Worm (Caenorhabditis elegans): ENCODE data around the gene sup-10.

sup-10 gene

ce11 chrX:17505547-17506181 is 22.5 kb upstream of the sup-10 start:
- TF ChIP-seq hlh-1 (tag; optimal IDR thresholded peaks at IDR 0.05): peak; percentile 90
- no peak for TF ChIP-seq nhr-76 (tag; optimal IDR thresholded peaks at IDR 0.05)
- TF ChIP-seq nhr-12 (tag; optimal IDR thresholded peaks at IDR 0.05): no peak
- no peak for TF ChIP-seq elt-1 (tag; optimal IDR thresholded peaks at IDR 0.05; ENCODE audit: borderline replicate concordance, insufficient read depth)
- TF ChIP-seq flh-1 (GFP tag; optimal IDR thresholded peaks at IDR 0.05): no peak
- TF ChIP-seq sptf-1 (tag; optimal IDR thresholded peaks at IDR 0.05): peak; percentile 45
- TF ChIP-seq mls-2 (tag; optimal IDR thresholded peaks at IDR 0.05): peak; percentile 14
- TF ChIP-seq nhr-237 (tag; optimal IDR thresholded peaks at IDR 0.05): peak; percentile 53
- no peak for TF ChIP-seq unc-39 (tag; optimal IDR thresholded peaks at IDR 0.05)
- TF ChIP-seq M03D4.4 (tag; optimal IDR thresholded peaks at IDR 0.05): peak; percentile 4
- peak; percentile 55 for TF ChIP-seq ces-1 (GFP tag; optimal IDR thresholded peaks at IDR 0.05)
- peak; percentile 96 for TF ChIP-seq unc-120 (tag; optimal IDR thresholded peaks at IDR 0.05; ENCODE audit: poor library complexity, severe bottlenecking)
- TF ChIP-seq lin-32 (GFP tag; optimal IDR thresholded peaks at IDR 0.05): no peak
- peak; percentile 18 for TF ChIP-seq ham-2 (GFP tag; optimal IDR thresholded peaks at IDR 0.05)
- TF ChIP-seq pha-4 (tag; optimal IDR thresholded peaks at IDR 0.05): peak; percentile 9
- no peak for TF ChIP-seq bed-3 (GFP tag; optimal IDR thresholded peaks at IDR 0.05)
- no peak for TF ChIP-seq nhr-28 (tag; optimal IDR thresholded peaks at IDR 0.05)
- TF ChIP-seq cnd-1 (tag; optimal IDR thresholded peaks at IDR 0.05): peak; percentile 14
- TF ChIP-seq unc-62 (GFP tag; optimal IDR thresholded peaks at IDR 0.05): peak; percentile 84

DNA sequence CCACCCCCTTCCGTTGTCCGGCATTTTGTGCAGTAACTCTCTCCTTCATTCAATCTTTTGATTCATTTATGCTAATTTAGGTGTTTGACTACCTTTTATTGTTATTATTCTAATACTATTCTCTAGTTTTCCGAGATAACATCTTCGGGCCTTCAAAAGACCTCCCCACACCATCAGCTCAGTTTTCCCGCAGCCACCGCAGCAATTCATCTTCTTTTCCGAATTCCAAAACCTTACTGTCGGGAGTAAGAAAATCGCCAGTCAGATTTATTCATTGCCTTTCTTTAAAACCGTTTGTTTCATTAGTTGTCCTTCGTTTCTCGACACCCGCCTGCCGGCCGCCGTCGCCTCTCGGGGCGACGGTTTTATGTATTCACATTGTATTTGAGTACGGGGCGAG is 20.0 kb upstream of the sup-10 start:
- peak; percentile 7 for TF ChIP-seq ham-2 (GFP tag; optimal IDR thresholded peaks at IDR 0.05)
- TF ChIP-seq ces-1 (GFP tag; optimal IDR thresholded peaks at IDR 0.05): no peak
- TF ChIP-seq flh-1 (GFP tag; optimal IDR thresholded peaks at IDR 0.05): no peak

DNA sequence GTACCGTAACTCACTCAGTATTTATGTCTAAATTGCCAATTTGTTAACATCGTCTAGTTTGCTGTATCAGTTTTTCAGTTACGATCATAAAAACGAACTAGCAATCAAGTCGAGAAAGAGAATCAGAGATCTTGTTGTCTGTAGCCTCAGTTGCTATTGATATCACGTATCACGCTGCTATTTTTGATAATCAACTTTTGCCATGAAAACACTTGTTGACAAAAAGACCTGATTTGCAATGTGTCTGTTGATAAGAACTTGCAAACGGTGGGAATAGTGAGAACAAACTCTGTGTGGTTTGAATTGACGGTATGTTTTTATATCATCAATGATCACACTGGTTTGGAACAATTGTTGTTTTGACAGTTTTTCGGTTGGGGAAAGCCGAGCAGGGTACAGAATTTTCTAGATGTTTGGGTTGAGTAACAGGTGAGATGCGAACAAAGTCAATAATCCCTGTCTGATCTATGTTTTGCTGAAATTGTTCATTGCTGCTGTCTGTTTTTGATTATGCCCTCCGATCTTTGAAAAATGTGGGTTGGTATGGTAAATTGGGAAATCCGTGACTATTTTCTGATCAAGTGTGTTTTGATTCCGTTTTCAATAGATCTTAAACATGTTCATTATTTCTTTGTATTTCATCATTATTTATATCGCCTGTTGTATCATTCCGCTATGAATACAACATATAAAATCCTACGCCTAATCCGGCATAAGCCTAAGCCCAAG is 18.9 kb upstream of the sup-10 start:
- TF ChIP-seq flh-1 (GFP tag; optimal IDR thresholded peaks at IDR 0.05) (no peak), lsy-2 (tag; optimal IDR thresholded peaks at IDR 0.05) (no peak), elt-3 (tag; optimal IDR thresholded peaks at IDR 0.05) (no peak), mep-1 (tag; optimal IDR thresholded peaks at IDR 0.05) (no peak), ces-1 (GFP tag; optimal IDR thresholded peaks at IDR 0.05) (no peak), sptf-1 (tag; optimal IDR thresholded peaks at IDR 0.05) (no peak), snpc-4 (tag; optimal IDR thresholded peaks at IDR 0.05) (no peak), M03D4.4 (tag; optimal IDR thresholded peaks at IDR 0.05) (no peak), lin-32 (GFP tag; optimal IDR thresholded peaks at IDR 0.05) (no peak), tbx-8 (GFP tag; optimal IDR thresholded peaks at IDR 0.05) (no peak)

- no peak for TF ChIP-seq sptf-1 (tag; optimal IDR thresholded peaks at IDR 0.05)
- no peak for TF ChIP-seq ceh-83 (GFP tag; optimal IDR thresholded peaks at IDR 0.05)
- TF ChIP-seq hlh-1 (tag; optimal IDR thresholded peaks at IDR 0.05): no peak
- TF ChIP-seq ham-2 (GFP tag; optimal IDR thresholded peaks at IDR 0.05): no peak
- TF ChIP-seq nhr-237 (tag; optimal IDR thresholded peaks at IDR 0.05): no peak
- peak; percentile 77 for TF ChIP-seq elt-1 (tag; optimal IDR thresholded peaks at IDR 0.05; ENCODE audit: borderline replicate concordance, insufficient read depth)
- TF ChIP-seq nhr-76 (tag; optimal IDR thresholded peaks at IDR 0.05): no peak
These were observed 17.6 kb upstream of the sup-10 start for ce11 chrX:17510523-17510922.

DNA sequence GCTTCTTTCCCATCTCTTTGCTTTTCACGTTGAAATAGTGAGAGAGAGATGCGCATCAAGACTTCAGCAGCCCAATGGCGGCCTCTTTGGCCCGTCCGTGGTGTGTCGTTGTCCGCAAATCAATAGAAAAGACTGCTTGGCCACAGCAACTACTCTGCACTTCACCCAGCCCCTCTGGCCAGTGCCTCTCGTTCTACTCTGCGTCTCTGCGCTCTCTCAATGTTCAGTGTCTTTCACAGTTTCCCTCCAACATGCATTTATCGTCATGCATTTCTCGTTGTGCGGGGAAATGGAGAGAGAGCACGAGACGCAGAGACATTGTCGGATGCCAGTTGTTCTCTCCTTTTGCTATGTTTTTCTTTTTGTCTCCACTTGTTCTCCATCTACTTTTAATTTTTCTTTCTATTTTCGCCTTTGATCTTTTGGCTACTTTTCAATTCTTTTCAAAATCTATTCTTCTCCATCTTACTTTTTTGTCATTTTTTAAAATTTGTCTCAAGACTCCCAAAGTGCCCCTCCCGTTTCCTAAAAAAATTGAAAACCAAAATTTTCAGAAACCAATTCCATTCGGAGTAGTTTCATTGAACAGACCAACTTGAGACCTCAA is 14.5 kb upstream of the sup-10 start, which contains the start of gene nhr-1:
Gene nhr-1 (plus strand): TSS at position 557 of the 607 bp plus-strand sequence.
- TF ChIP-seq lin-32 (GFP tag; optimal IDR thresholded peaks at IDR 0.05) (no peak), zip-8 (tag; optimal IDR thresholded peaks at IDR 0.05) (no peak), tbx-8 (GFP tag; optimal IDR thresholded peaks at IDR 0.05) (peak; percentile 34), unc-62 (GFP tag; optimal IDR thresholded peaks at IDR 0.05) (peak; percentile 82), unc-39 (tag; optimal IDR thresholded peaks at IDR 0.05) (no peak), elt-1 (tag; optimal IDR thresholded peaks at IDR 0.05; ENCODE audit: borderline replicate concordance, insufficient read depth) (peak; percentile 39), sptf-1 (tag; optimal IDR thresholded peaks at IDR 0.05) (peak; percentile 64), ceh-39 (tag; optimal IDR thresholded peaks at IDR 0.05) (peak; percentile 8), blmp-1 (tag; optimal IDR thresholded peaks at IDR 0.05) (peak; percentile 9), hlh-1 (tag; optimal IDR thresholded peaks at IDR 0.05) (peak; percentile 82), nhr-2 (tag; optimal IDR thresholded peaks at IDR 0.05) (peak; percentile 70), mab-5 (tag; optimal IDR thresholded peaks at IDR 0.05) (no peak), ham-2 (GFP tag; optimal IDR thresholded peaks at IDR 0.05) (peak; percentile 66), nhr-237 (tag; optimal IDR thresholded peaks at IDR 0.05) (peak; percentile 75), elt-3 (tag; optimal IDR thresholded peaks at IDR 0.05) (no peak), M03D4.4 (tag; optimal IDR thresholded peaks at IDR 0.05) (peak; percentile 80), pha-4 (tag; optimal IDR thresholded peaks at IDR 0.05) (peak; percentile 83), mls-2 (tag; optimal IDR thresholded peaks at IDR 0.05) (peak; percentile 80), ceh-43 (GFP tag; optimal IDR thresholded peaks at IDR 0.05) (no peak), cnd-1 (tag; optimal IDR thresholded peaks at IDR 0.05) (no peak), nhr-76 (tag; optimal IDR thresholded peaks at IDR 0.05) (no peak), nhr-28 (tag; optimal IDR thresholded peaks at IDR 0.05) (no peak), flh-1 (GFP tag; optimal IDR thresholded peaks at IDR 0.05) (no peak), bed-3 (GFP tag; optimal IDR thresholded peaks at IDR 0.05) (no peak), mep-1 (tag; optimal IDR thresholded peaks at IDR 0.05) (peak; percentile 86), lsy-2 (tag; optimal IDR thresholded peaks at IDR 0.05) (peak; percentile 40), drap-1 (GFP tag; optimal IDR thresholded peaks at IDR 0.05) (peak; percentile 44), ces-1 (GFP tag; optimal IDR thresholded peaks at IDR 0.05) (peak; percentile 76), unc-120 (tag; optimal IDR thresholded peaks at IDR 0.05; ENCODE audit: poor library complexity, severe bottlenecking) (peak; percentile 95), sem-2 (GFP tag; optimal IDR thresholded peaks at IDR 0.05) (no peak), lin-13 (tag; optimal IDR thresholded peaks at IDR 0.05) (peak; percentile 70), nhr-12 (tag; optimal IDR thresholded peaks at IDR 0.05) (no peak)
